Fruit fly (Drosophila melanogaster): ENCODE data around the gene Tektin-C.

The Tektin-C gene

dm6 chr3L:5807370-5808100 lies 11.2 kb upstream of the Tektin-C start:
- TF ChIP-seq wek (GFP tag; optimal IDR thresholded peaks at IDR 0.05) (no peak), CG7928 (GFP tag; optimal IDR thresholded peaks at IDR 0.05) (no peak), ash1 (GFP tag; optimal IDR thresholded peaks at IDR 0.05) (no peak), tgo (GFP tag; IDR thresholded peaks at IDR 0.05) (no peak), stwl (tag; optimal IDR thresholded peaks at IDR 0.05) (no peak), Adf1 (GFP tag; IDR thresholded peaks at IDR 0.05) (no peak), NK7.1 (GFP tag; optimal IDR thresholded peaks at IDR 0.05) (peak; percentile 6), zen (tag; optimal IDR thresholded peaks at IDR 0.05) (peak; percentile 25), wor (GFP tag; IDR thresholded peaks at IDR 0.05) (no peak), CG14050 (GFP tag; IDR thresholded peaks at IDR 0.05) (no peak), sr (GFP tag; IDR thresholded peaks at IDR 0.05) (no peak), CG18764 (GFP tag; optimal IDR thresholded peaks at IDR 0.05) (no peak), Xrp1 (GFP tag; IDR thresholded peaks at IDR 0.05) (no peak), chinmo (GFP tag; IDR thresholded peaks at IDR 0.05; ENCODE audit: partially characterized antibody) (peak; percentile 45; the same call in 1 of the 4 replicates), CG14441 (GFP tag; IDR thresholded peaks at IDR 0.05) (no peak), lbe (GFP tag; optimal IDR thresholded peaks at IDR 0.05) (no peak), onecut (GFP tag; IDR thresholded peaks at IDR 0.05) (0 out of 2 replicates have a peak, but pooled peaks have one; percentile 17), mam (GFP tag; optimal IDR thresholded peaks at IDR 0.05) (no peak), CG1233 (GFP tag; optimal IDR thresholded peaks at IDR 0.05) (no peak), HLH4C (GFP tag; IDR thresholded peaks at IDR 0.05; ENCODE audit: partially characterized antibody) (no peak), CG10565 (GFP tag; optimal IDR thresholded peaks at IDR 0.05) (no peak), CG2202 (tag; optimal IDR thresholded peaks at IDR 0.05) (no peak), dpn (GFP tag; optimal IDR thresholded peaks at IDR 0.05) (peak in 1 of 2 experiments; percentile 10), CG14014 (GFP tag; IDR thresholded peaks at IDR 0.05) (no peak), Hmx (GFP tag; optimal IDR thresholded peaks at IDR 0.05) (no peak), unc-4 (GFP tag; IDR thresholded peaks at IDR 0.05; ENCODE audit: partially characterized antibody) (no peak), CG6272 (GFP tag; IDR thresholded peaks at IDR 0.05) (no peak), Ssrp (tag; optimal IDR thresholded peaks at IDR 0.05) (no peak), CG13296 (GFP tag; optimal IDR thresholded peaks at IDR 0.05) (no peak), fru (optimal IDR thresholded peaks at IDR 0.05) (no peak), CG18619 (GFP tag; optimal IDR thresholded peaks at IDR 0.05) (no peak), CG10462 (GFP tag; optimal IDR thresholded peaks at IDR 0.05) (no peak), CG15696 (tag; optimal IDR thresholded peaks at IDR 0.05) (no peak), p53 (GFP tag; optimal IDR thresholded peaks at IDR 0.05) (no peak), hb (GFP tag; IDR thresholded peaks at IDR 0.05; ENCODE audit: partially characterized antibody) (no peak), CG6813 (GFP tag; optimal IDR thresholded peaks at IDR 0.05) (peak; percentile 50), CG1603 (tag; optimal IDR thresholded peaks at IDR 0.05) (no peak), CG10366 (GFP tag; IDR thresholded peaks at IDR 0.05) (no peak), Ets65A (GFP tag) (no peak), bowl (GFP tag; IDR thresholded peaks at IDR 0.05) (no peak), run (tag; optimal IDR thresholded peaks at IDR 0.05) (no peak), CG32532 (GFP tag; IDR thresholded peaks at IDR 0.05) (no peak), CG17385 (GFP tag; optimal IDR thresholded peaks at IDR 0.05) (no peak), Atf3 (GFP tag; optimal IDR thresholded peaks at IDR 0.05) (no peak), CG10543 (GFP tag; optimal IDR thresholded peaks at IDR 0.05) (peak; percentile 4), ap (GFP tag; IDR thresholded peaks at IDR 0.05) (no peak), D19B (GFP tag; optimal IDR thresholded peaks at IDR 0.05) (no peak), sna (GFP tag; IDR thresholded peaks at IDR 0.05; ENCODE audit: partially characterized antibody) (no peak), Fer1 (GFP tag; optimal IDR thresholded peaks at IDR 0.05) (peak; percentile 61), ham (GFP tag; IDR thresholded peaks at IDR 0.05) (no peak), HHEX (GFP tag; optimal IDR thresholded peaks at IDR 0.05) (peak; percentile 46)

Data from whole organism, embryonic.